Worm (Caenorhabditis elegans) whole organism, L4 larva: ENCODE results near the gene cld-1.

Experiments
- T20F7.1 ChIP-seq: fragments of 200-800 bp; sonication (Bioruptor generic); optimal IDR thresholded peaks from 2 replicates; lab custom pipeline; 2018; ENCODE audit warnings: mild to moderate bottlenecking, missing genetic modification characterization, missing compliant biosample characterization
- nhr-237 ChIP-seq: sonication (generic microtip); optimal IDR thresholded peaks from 2 replicates; lab custom pipeline; 2017; ENCODE audit warnings: missing biosample characterization, missing genetic modification characterization
- nhr-76 ChIP-seq: fragments of 150-350 bp; optimal IDR thresholded peaks from 2 replicates; lab custom pipeline; 2014; ENCODE audit warnings: missing biosample characterization, missing genetic modification characterization
- unc-130 ChIP-seq: sonication (generic microtip); optimal IDR thresholded peaks from 2 replicates; lab custom pipeline; 2016; ENCODE audit warnings: missing genetic modification reagents, missing genetic modification characterization, missing compliant biosample characterization

ce11 chrIV:12909871-12910270 is 26.2 kb downstream of the cld-1 start, which contains the start of gene K08D8.4:
- TF ChIP-seq nhr-237 (tag; lab: Kevin White, UChicago) (no peak), nhr-76 (no peak), T20F7.1 (GFP tag; lab: Kevin White, UChicago) (no peak), unc-130 (GFP tag; lab: Kevin White, UChicago) (no peak)
